Fruit fly (Drosophila melanogaster) whole organism, embryonic: ENCODE results near the gene Piezo.

ENCODE experiments used
- CG10147 ChIP-seq: fragments of 200-800 bp; sonication (Bioruptor generic); optimal IDR thresholded peaks from 2 replicates; lab custom pipeline; 2019; ENCODE audit warnings: missing biosample characterization, mild to moderate bottlenecking, missing genetic modification characterization, moderate library complexity
- CG14860 ChIP-seq: fragments of 200-800 bp; sonication (Bioruptor generic); IDR thresholded peaks from 3 replicates; pipeline ENCODE4 v1.3.6; 2022; ENCODE audit warnings: missing biosample characterization, missing genetic modification characterization; ENCODE audit not compliant: partially characterized antibody
- CG3726 ChIP-seq: fragments of 200-800 bp; sonication (Bioruptor generic); IDR thresholded peaks from 3 replicates; pipeline ENCODE4, ENCODE4 v1.3.6; 2022; ENCODE audit warnings: missing biosample characterization, missing genetic modification characterization
- CG6813 ChIP-seq: fragments of 200-800 bp; sonication (Bioruptor generic); optimal IDR thresholded peaks from 2 replicates; lab custom pipeline; 2017; ENCODE audit warnings: missing biosample characterization, missing genetic modification characterization, mild to moderate bottlenecking, moderate library complexity, missing genetic modification reagents
- CG6854 ChIP-seq: fragments of 200-800 bp; sonication (Bioruptor generic); optimal IDR thresholded peaks from 3 replicates; lab custom pipeline; 2017; ENCODE audit warnings: missing biosample characterization, mild to moderate bottlenecking, missing genetic modification characterization
- Dll ChIP-seq: fragments of 200-800 bp; sonication (Bioruptor generic); IDR thresholded peaks from 4 replicates; pipeline ENCODE4 v1.3.6; 2022; ENCODE audit warnings: missing biosample characterization, missing genetic modification characterization; ENCODE audit not compliant: partially characterized antibody
- Dp ChIP-seq: fragments of 200-800 bp; sonication (Bioruptor generic); optimal IDR thresholded peaks from 2 replicates; lab custom pipeline; 2018; ENCODE audit warnings: missing biosample characterization, mild to moderate bottlenecking, missing genetic modification characterization, moderate library complexity
- danr ChIP-seq: fragments of 200-800 bp; sonication (Bioruptor generic); IDR thresholded peaks from 2 replicates; pipeline ENCODE4 v1.3.6; 2022; ENCODE audit warnings: missing biosample characterization, missing genetic modification characterization
- sisA ChIP-seq: fragments of 200-800 bp; sonication (Bioruptor generic); IDR thresholded peaks from 2 replicates; pipeline ENCODE4 v1.3.6; 2022; ENCODE audit warnings: missing biosample characterization, missing genetic modification characterization

dm6 chr2L:8145067-8145808 is 17.6 kb upstream of the Piezo start, which contains the start of the genes CG42763 and CG43394:
- TF ChIP-seq danr (GFP tag; lab: Robert Waterston, UW) (no peak), CG6854 (no peak), CG3726 (GFP tag; lab: Robert Waterston, UW) (no peak), Dll (no peak), sisA (GFP tag; lab: Robert Waterston, UW) (no peak), CG10147 (GFP tag; lab: Kevin White, UChicago) (no peak), CG6813 (no peak), CG14860 (no peak), Dp (no peak)
